Fruit fly (Drosophila melanogaster): ENCODE measurements around the gene beat-IIIb.

Gene beat-IIIb

DNA sequence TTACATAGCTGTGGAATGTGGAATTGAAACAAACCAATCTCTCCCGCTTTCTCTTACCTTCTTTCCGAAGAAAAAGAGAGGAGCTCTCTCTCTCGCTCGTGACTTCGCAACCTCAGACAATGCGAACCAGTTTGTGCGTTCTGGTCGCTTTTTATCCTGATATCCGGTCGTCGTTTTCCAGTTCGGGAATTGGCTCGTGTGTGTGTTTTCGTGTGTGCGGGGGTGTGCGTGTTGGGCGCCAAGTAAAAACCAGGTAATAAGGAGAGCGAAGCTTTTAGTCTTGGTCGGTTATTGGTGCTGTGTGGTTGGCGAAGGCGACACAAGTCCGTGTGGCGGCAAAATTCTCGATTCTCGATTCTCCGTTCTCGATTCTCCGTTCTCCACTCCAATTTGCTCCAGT lies at the start of gene beat-IIIb:
Gene beat-IIIb (plus strand): TSS at position 304 of the 400 bp plus-strand sequence.
- TF ChIP-seq CG11617 (GFP tag; optimal IDR thresholded peaks at IDR 0.05) (no peak), pad (GFP tag; optimal IDR thresholded peaks at IDR 0.05) (no peak)

DNA sequence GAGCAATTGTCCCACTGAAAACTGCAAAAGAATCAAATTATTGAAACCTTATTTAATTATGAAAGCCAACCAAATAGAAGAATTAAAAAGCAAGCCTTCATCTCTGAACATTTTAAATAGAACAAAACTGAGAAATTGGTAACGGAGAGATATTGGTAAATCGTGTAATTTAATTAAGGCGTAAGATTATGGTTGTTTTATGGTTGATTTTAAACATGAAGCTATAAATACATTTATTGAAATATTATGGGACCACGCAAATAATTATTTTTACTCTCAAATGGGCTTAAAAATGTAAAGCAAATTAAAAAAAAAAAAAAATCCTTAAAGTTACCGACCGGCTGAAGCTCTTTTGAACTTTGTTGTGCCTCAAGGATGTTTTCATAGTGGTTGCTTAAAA lies 9.3 kb downstream of the beat-IIIb start, which contains the start of gene CG44406:
Gene CG44406 (minus strand): TSS at position 101 of the 400 bp plus-strand sequence.
- no peak for TF ChIP-seq Mnt (GFP tag; optimal IDR thresholded peaks at IDR 0.05)
- no peak for TF ChIP-seq CG14711 (tag; optimal IDR thresholded peaks at IDR 0.05)
- TF ChIP-seq tj (GFP tag; optimal IDR thresholded peaks at IDR 0.05) = no peak
- no peak for TF ChIP-seq CG33017 (tag; optimal IDR thresholded peaks at IDR 0.05)
- no peak for TF ChIP-seq CG5204 (GFP tag; optimal IDR thresholded peaks at IDR 0.05)
- TF ChIP-seq Hr96 (GFP tag; optimal IDR thresholded peaks at IDR 0.05) = no peak
- no peak for TF ChIP-seq CG1620 (GFP tag; optimal IDR thresholded peaks at IDR 0.05)
- no peak for TF ChIP-seq Crg-1 (GFP tag; optimal IDR thresholded peaks at IDR 0.05)
- no peak for TF ChIP-seq ovo (GFP tag; optimal IDR thresholded peaks at IDR 0.05)
- TF ChIP-seq cnc (optimal IDR thresholded peaks at IDR 0.05) = no peak
- TF ChIP-seq CG7101 (tag; optimal IDR thresholded peaks at IDR 0.05) = no peak
- TF ChIP-seq CG7045 (GFP tag; optimal IDR thresholded peaks at IDR 0.05) = no peak
- TF ChIP-seq pad (GFP tag; optimal IDR thresholded peaks at IDR 0.05) = no peak
- TF ChIP-seq toe (GFP tag; optimal IDR thresholded peaks at IDR 0.05) = no peak
- TF ChIP-seq bab1 (GFP tag; optimal IDR thresholded peaks at IDR 0.05) = no peak
- TF ChIP-seq Clk (GFP tag; optimal IDR thresholded peaks at IDR 0.05) = no peak
- no peak for TF ChIP-seq CG11617 (GFP tag; optimal IDR thresholded peaks at IDR 0.05)
- TF ChIP-seq CG12768 (GFP tag; optimal IDR thresholded peaks at IDR 0.05) = no peak

DNA sequence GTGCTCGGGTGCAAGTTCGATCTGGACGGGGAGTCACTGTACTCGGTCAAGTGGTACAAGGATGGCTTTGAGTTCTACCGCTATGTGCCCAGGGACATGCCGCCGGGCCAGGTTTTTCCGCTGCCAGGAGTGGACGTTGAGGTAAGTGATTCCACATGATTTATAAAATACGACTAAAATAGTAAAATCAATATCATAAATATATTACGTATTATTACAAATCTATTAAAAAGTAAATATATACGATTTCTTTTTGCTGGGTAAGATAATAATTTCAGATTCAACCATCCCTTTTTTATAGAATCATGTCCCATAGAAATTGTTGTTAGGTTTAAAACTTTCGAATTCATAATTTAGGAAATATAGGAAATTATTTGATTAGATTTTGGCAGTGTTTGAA lies 11.8 kb downstream of the beat-IIIb start, which contains the start of gene CG31806:
Gene CG31806 (plus strand): TSS at position 301 of the 400 bp plus-strand sequence.
- TF ChIP-seq CG7045 (GFP tag; optimal IDR thresholded peaks at IDR 0.05) (no peak), toe (GFP tag; optimal IDR thresholded peaks at IDR 0.05) (no peak), CG7101 (tag; optimal IDR thresholded peaks at IDR 0.05) (no peak), tj (GFP tag; optimal IDR thresholded peaks at IDR 0.05) (no peak), Clk (GFP tag; optimal IDR thresholded peaks at IDR 0.05) (no peak), bab1 (GFP tag; optimal IDR thresholded peaks at IDR 0.05) (no peak), ovo (GFP tag; optimal IDR thresholded peaks at IDR 0.05) (no peak), CG33017 (tag; optimal IDR thresholded peaks at IDR 0.05) (no peak), kay (GFP tag; ENCODE audit: borderline replicate concordance) (no peak), Crg-1 (GFP tag; optimal IDR thresholded peaks at IDR 0.05) (no peak), cnc (optimal IDR thresholded peaks at IDR 0.05) (no peak)

DNA sequence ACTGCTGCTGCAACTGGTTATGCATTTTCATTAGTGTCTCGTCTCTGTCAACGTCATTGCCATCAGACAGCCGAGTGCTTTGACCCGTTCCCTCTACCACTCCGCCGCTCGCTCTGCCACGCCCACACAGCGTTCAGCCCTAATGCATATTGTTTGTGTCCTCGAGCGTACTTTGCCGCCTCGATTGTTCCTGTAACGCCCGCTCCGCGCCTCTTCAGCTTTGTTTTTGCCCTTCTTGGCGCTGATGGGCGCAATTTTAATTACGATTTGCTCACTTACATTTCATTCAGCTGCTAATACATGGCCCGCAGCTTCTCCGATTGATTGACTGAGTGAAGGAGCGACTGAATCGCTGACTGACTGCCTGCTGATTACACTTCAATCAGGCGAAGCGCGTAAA lies 23.5 kb downstream of the beat-IIIb start:
- no peak for TF ChIP-seq pad (GFP tag; optimal IDR thresholded peaks at IDR 0.05)

DNA sequence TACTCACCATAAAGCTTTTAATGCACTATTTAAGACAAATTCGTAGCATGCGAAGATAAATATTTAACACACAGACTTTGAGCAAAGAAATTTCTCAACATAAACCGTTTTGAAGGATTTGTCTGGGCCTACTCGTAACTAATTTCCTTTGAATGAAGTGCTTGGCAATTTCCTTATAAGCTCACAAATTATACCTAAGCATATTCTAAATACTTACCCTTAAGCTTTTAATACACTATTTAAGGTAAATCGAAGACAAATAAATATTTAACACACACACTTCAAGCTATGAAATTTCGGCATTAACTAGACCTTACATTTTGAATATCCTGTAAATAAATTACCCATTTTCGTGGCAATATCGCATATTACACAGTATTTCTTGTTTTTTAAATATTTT lies 41.7 kb downstream of the beat-IIIb start, which contains the start of gene CG6304:
Gene CG6304 (minus strand): TSS at position 101 of the 400 bp plus-strand sequence.
- TF ChIP-seq CG1620 (GFP tag; optimal IDR thresholded peaks at IDR 0.05) = no peak
- TF ChIP-seq CG7045 (GFP tag; optimal IDR thresholded peaks at IDR 0.05) = no peak
- TF ChIP-seq Crg-1 (GFP tag; optimal IDR thresholded peaks at IDR 0.05) = no peak
- no peak for TF ChIP-seq CG11617 (GFP tag; optimal IDR thresholded peaks at IDR 0.05)
- TF ChIP-seq CG7101 (tag; optimal IDR thresholded peaks at IDR 0.05) = no peak
- TF ChIP-seq bab1 (GFP tag; optimal IDR thresholded peaks at IDR 0.05) = no peak
- no peak for TF ChIP-seq tj (GFP tag; optimal IDR thresholded peaks at IDR 0.05)
- TF ChIP-seq toe (GFP tag; optimal IDR thresholded peaks at IDR 0.05) = no peak
- no peak for TF ChIP-seq Clk (GFP tag; optimal IDR thresholded peaks at IDR 0.05)
- no peak for TF ChIP-seq CG5204 (GFP tag; optimal IDR thresholded peaks at IDR 0.05)
- no peak for TF ChIP-seq CG12768 (GFP tag; optimal IDR thresholded peaks at IDR 0.05)
- TF ChIP-seq kay (GFP tag; ENCODE audit: borderline replicate concordance) = no peak
- TF ChIP-seq cnc (optimal IDR thresholded peaks at IDR 0.05) = no peak
- TF ChIP-seq pad (GFP tag; optimal IDR thresholded peaks at IDR 0.05) = no peak
- TF ChIP-seq Mnt (GFP tag; optimal IDR thresholded peaks at IDR 0.05) = no peak
- TF ChIP-seq cic (GFP tag; optimal IDR thresholded peaks at IDR 0.05) = no peak
- no peak for TF ChIP-seq CG14711 (tag; optimal IDR thresholded peaks at IDR 0.05)
- no peak for TF ChIP-seq ovo (GFP tag; optimal IDR thresholded peaks at IDR 0.05)
- no peak for TF ChIP-seq Hr96 (GFP tag; optimal IDR thresholded peaks at IDR 0.05)

DNA sequence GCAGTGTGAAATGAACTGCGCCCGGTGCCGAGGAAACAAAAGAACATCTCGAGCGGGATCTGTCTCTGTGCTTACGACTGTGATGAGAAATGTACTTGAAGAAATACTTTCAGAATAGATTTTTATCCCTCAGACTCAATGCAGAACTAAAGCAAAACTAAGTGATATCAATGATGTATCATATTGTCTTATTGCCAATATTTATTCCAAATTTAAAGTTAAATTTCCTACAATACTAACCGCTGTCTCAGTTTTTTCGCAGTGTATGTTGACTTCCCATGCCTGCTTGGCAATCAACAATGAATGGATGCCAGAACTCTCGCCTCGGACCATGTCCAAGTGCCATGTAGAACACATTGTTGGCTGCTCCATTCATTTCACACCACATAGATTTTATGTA lies 54.6 kb downstream of the beat-IIIb start:
- no peak for TF ChIP-seq Crg-1 (GFP tag; optimal IDR thresholded peaks at IDR 0.05)

DNA sequence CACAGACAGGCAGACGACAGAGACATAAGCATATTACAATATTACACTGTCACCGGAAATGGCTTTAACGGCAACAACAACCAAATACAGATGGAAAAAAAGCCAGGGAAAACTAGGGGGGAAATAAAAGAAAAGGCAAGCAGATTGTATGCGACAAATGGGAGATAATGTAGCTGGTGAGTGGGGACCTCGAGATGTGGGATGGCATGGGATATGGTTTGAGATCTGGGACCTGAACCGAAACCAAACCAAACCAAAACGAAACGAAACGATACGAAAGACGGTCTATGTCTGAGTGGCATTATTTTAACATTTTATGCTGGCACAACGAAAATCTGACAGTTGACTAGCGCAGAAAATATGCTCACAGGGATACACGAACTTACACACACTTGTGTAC lies 68.3 kb downstream of the beat-IIIb start:
- TF ChIP-seq CG11617 (GFP tag; optimal IDR thresholded peaks at IDR 0.05) = no peak
- TF ChIP-seq kay (GFP tag; ENCODE audit: borderline replicate concordance) = no peak
- TF ChIP-seq tj (GFP tag; optimal IDR thresholded peaks at IDR 0.05) = no peak
- TF ChIP-seq Clk (GFP tag; optimal IDR thresholded peaks at IDR 0.05) = no peak
- TF ChIP-seq Crg-1 (GFP tag; optimal IDR thresholded peaks at IDR 0.05) = no peak
- TF ChIP-seq Mnt (GFP tag; optimal IDR thresholded peaks at IDR 0.05) = no peak
- no peak for TF ChIP-seq CG12768 (GFP tag; optimal IDR thresholded peaks at IDR 0.05)
- TF ChIP-seq cnc (optimal IDR thresholded peaks at IDR 0.05) = no peak
- TF ChIP-seq bab1 (GFP tag; optimal IDR thresholded peaks at IDR 0.05) = no peak
- no peak for TF ChIP-seq CG1620 (GFP tag; optimal IDR thresholded peaks at IDR 0.05)
- no peak for TF ChIP-seq toe (GFP tag; optimal IDR thresholded peaks at IDR 0.05)
- TF ChIP-seq ovo (GFP tag; optimal IDR thresholded peaks at IDR 0.05) = no peak
- TF ChIP-seq pad (GFP tag; optimal IDR thresholded peaks at IDR 0.05) = no peak
- TF ChIP-seq CG7101 (tag; optimal IDR thresholded peaks at IDR 0.05) = no peak

Measured in whole organism, adult.